Fruit fly (Drosophila melanogaster) whole organism, prepupa: ENCODE results near the gene CG33941.

Experiments
- Blimp-1 ChIP-seq: fragments of 200-800 bp; sonication (Bioruptor generic); optimal IDR thresholded peaks from 3 replicates; lab custom pipeline; 2017; ENCODE audit warnings: missing biosample characterization, missing genetic modification characterization, mild to moderate bottlenecking, moderate library complexity, missing genetic modification reagents
- CG10631 ChIP-seq: fragments of 200-800 bp; sonication (Bioruptor generic); optimal IDR thresholded peaks from 2 replicates; lab custom pipeline; 2016; ENCODE audit warnings: missing biosample characterization, missing genetic modification characterization
- CG10669 ChIP-seq: fragments of 200-800 bp; sonication (Bioruptor generic); optimal IDR thresholded peaks from 3 replicates; lab custom pipeline; 2018; ENCODE audit warnings: missing biosample characterization, mild to moderate bottlenecking, missing genetic modification characterization, moderate library complexity
- CG11294 ChIP-seq: fragments of 200-800 bp; sonication (Bioruptor generic); IDR thresholded peaks from 2 replicates; pipeline ENCODE4 v1.3.6; 2022; ENCODE audit warnings: missing biosample characterization, missing genetic modification characterization
- CG11902 ChIP-seq: fragments of 200-800 bp; sonication (Bioruptor generic); optimal IDR thresholded peaks from 3 replicates; lab custom pipeline; 2016; ENCODE audit warnings: missing biosample characterization, missing genetic modification characterization
- CG15336 ChIP-seq: fragments of 200-800 bp; sonication (Bioruptor generic); IDR thresholded peaks from 2 replicates; pipeline ENCODE4 v1.3.6; 2022; ENCODE audit warnings: missing biosample characterization, missing genetic modification characterization
- CG16779 ChIP-seq: fragments of 200-800 bp; sonication (Bioruptor generic); optimal IDR thresholded peaks from 3 replicates; lab custom pipeline; 2017; ENCODE audit warnings: missing biosample characterization, mild to moderate bottlenecking, missing genetic modification characterization
- CG3032 ChIP-seq: fragments of 200-800 bp; optimal IDR thresholded peaks from 2 replicates; lab custom pipeline; 2019; ENCODE audit warnings: missing biosample characterization, mild to moderate bottlenecking, missing genetic modification characterization, moderate library complexity
- CG31627 ChIP-seq: fragments of 200-800 bp; sonication (Bioruptor generic); optimal IDR thresholded peaks from 3 replicates; lab custom pipeline; 2016; ENCODE audit warnings: missing biosample characterization, missing genetic modification characterization
- CG32006 ChIP-seq: fragments of 200-800 bp; sonication (Bioruptor generic); optimal IDR thresholded peaks from 3 replicates; lab custom pipeline; 2017; ENCODE audit warnings: missing biosample characterization, mild to moderate bottlenecking, missing genetic modification characterization
- CG34406 ChIP-seq: fragments of 200-800 bp; sonication (Bioruptor generic); optimal IDR thresholded peaks from 3 replicates; lab custom pipeline; 2016; ENCODE audit warnings: missing biosample characterization, missing genetic modification characterization
- CG3919 ChIP-seq: fragments of 200-800 bp; sonication (Bioruptor generic); optimal IDR thresholded peaks from 3 replicates; lab custom pipeline; 2016; ENCODE audit warnings: missing biosample characterization, missing genetic modification characterization
- CG4318 ChIP-seq: fragments of 200-800 bp; sonication (Bioruptor generic); optimal IDR thresholded peaks from 3 replicates; lab custom pipeline; 2017; ENCODE audit warnings: missing biosample characterization, mild to moderate bottlenecking, missing genetic modification characterization
- CG6163 ChIP-seq: fragments of 200-800 bp; sonication (Bioruptor generic); IDR thresholded peaks from 3 replicates; pipeline ENCODE4 v1.3.6; 2022; ENCODE audit warnings: missing biosample characterization, missing genetic modification characterization
- CG6276 ChIP-seq: fragments of 200-800 bp; sonication (Bioruptor generic); optimal IDR thresholded peaks from 2 replicates; lab custom pipeline; 2017; ENCODE audit warnings: missing biosample characterization, mild to moderate bottlenecking, missing genetic modification characterization
- CG6792 ChIP-seq: fragments of 200-800 bp; sonication (Bioruptor generic); optimal IDR thresholded peaks from 3 replicates; lab custom pipeline; 2016; ENCODE audit warnings: missing biosample characterization, missing genetic modification characterization
- CG6808 ChIP-seq: fragments of 200-800 bp; sonication (Bioruptor generic); optimal IDR thresholded peaks from 3 replicates; lab custom pipeline; 2017; ENCODE audit warnings: missing biosample characterization, missing genetic modification characterization, mild to moderate bottlenecking, moderate library complexity, missing genetic modification reagents
- CG7368 ChIP-seq: fragments of 200-800 bp; sonication (Bioruptor generic); optimal IDR thresholded peaks from 3 replicates; lab custom pipeline; 2016; ENCODE audit warnings: missing biosample characterization, missing genetic modification characterization
- CG8119 ChIP-seq: fragments of 200-800 bp; sonication (Bioruptor generic); IDR thresholded peaks from 3 replicates; pipeline ENCODE4 v1.3.6; 2022; ENCODE audit warnings: missing biosample characterization, missing genetic modification characterization
- CG8319 ChIP-seq: fragments of 200-800 bp; sonication (Bioruptor generic); optimal IDR thresholded peaks from 3 replicates; lab custom pipeline; 2016; ENCODE audit warnings: missing biosample characterization, missing genetic modification characterization
- CG8632 ChIP-seq: fragments of 200-800 bp; sonication (Bioruptor generic); optimal IDR thresholded peaks from 3 replicates; lab custom pipeline; 2016; ENCODE audit warnings: missing biosample characterization, missing genetic modification characterization
- CG9139 ChIP-seq: fragments of 200-800 bp; sonication (Bioruptor generic); optimal IDR thresholded peaks from 3 replicates; lab custom pipeline; 2017; ENCODE audit warnings: missing biosample characterization, mild to moderate bottlenecking, missing genetic modification characterization
- Eip75B ChIP-seq: fragments of 200-800 bp; sonication (Bioruptor generic); optimal IDR thresholded peaks from 3 replicates; lab custom pipeline; 2016; ENCODE audit warnings: missing biosample characterization, missing genetic modification characterization
- Eip93F ChIP-seq: fragments of 200-800 bp; sonication (Bioruptor generic); optimal IDR thresholded peaks from 2 replicates; lab custom pipeline; 2016; ENCODE audit warnings: missing biosample characterization, mild to moderate bottlenecking, missing genetic modification characterization
- Ets21C ChIP-seq: fragments of 200-800 bp; sonication (Bioruptor generic); optimal IDR thresholded peaks from 3 replicates; lab custom pipeline; 2016; ENCODE audit warnings: missing biosample characterization, missing genetic modification characterization
- Ets96B ChIP-seq: fragments of 200-800 bp; optimal IDR thresholded peaks from 2 replicates; lab custom pipeline; 2019; ENCODE audit warnings: missing biosample characterization, mild to moderate bottlenecking, missing genetic modification characterization, moderate library complexity
- Gug ChIP-seq: fragments of 200-800 bp; sonication (Bioruptor generic); IDR thresholded peaks from 2 replicates; pipeline ENCODE4 v1.3.6; 2022; ENCODE audit warnings: missing biosample characterization, missing genetic modification characterization
- Hr38 ChIP-seq: sonication (Bioruptor generic); optimal IDR thresholded peaks from 2 replicates; lab custom pipeline; 2016; ENCODE audit warnings: missing biosample characterization, missing genetic modification characterization
- Hr39 ChIP-seq: fragments of 200-800 bp; sonication (Bioruptor generic); optimal IDR thresholded peaks from 2 replicates; lab custom pipeline; 2016; ENCODE audit warnings: missing biosample characterization, missing genetic modification characterization
- Hr4 ChIP-seq: fragments of 200-800 bp; sonication (Bioruptor generic); optimal IDR thresholded peaks from 3 replicates; lab custom pipeline; 2016; ENCODE audit warnings: missing biosample characterization, missing genetic modification characterization
- Lpt ChIP-seq: fragments of 200-800 bp; sonication (Bioruptor generic); optimal IDR thresholded peaks from 3 replicates; lab custom pipeline; 2016; ENCODE audit warnings: missing biosample characterization, missing genetic modification characterization
- Met ChIP-seq: fragments of 200-800 bp; sonication (Bioruptor generic); optimal IDR thresholded peaks from 3 replicates; lab custom pipeline; 2016; ENCODE audit warnings: missing biosample characterization, missing genetic modification characterization
- OdsH ChIP-seq: fragments of 200-800 bp; sonication (Bioruptor generic); optimal IDR thresholded peaks from 3 replicates; lab custom pipeline; 2016; ENCODE audit warnings: missing biosample characterization, missing genetic modification characterization
- Smox ChIP-seq: fragments of 200-800 bp; sonication (Bioruptor generic); optimal IDR thresholded peaks from 3 replicates; lab custom pipeline; 2016; ENCODE audit warnings: missing biosample characterization, missing genetic modification characterization
- Sox102F ChIP-seq: fragments of 200-800 bp; sonication (Bioruptor generic); optimal IDR thresholded peaks from 2 replicates; lab custom pipeline; 2016; ENCODE audit warnings: missing biosample characterization, mild to moderate bottlenecking, missing genetic modification characterization
- Sox14 ChIP-seq: fragments of 200-800 bp; sonication (Bioruptor generic); optimal IDR thresholded peaks from 3 replicates; lab custom pipeline; 2016; ENCODE audit warnings: missing biosample characterization, missing genetic modification characterization
- Sox15 ChIP-seq: fragments of 200-800 bp; sonication (Bioruptor generic); optimal IDR thresholded peaks from 3 replicates; lab custom pipeline; 2016; ENCODE audit warnings: missing biosample characterization, missing genetic modification characterization
- dac ChIP-seq: fragments of 200-800 bp; sonication (Bioruptor generic); optimal IDR thresholded peaks from 2 replicates; lab custom pipeline; 2017; ENCODE audit warnings: missing biosample characterization, mild to moderate bottlenecking, missing genetic modification characterization
- dsx ChIP-seq: fragments of 200-800 bp; optimal IDR thresholded peaks from 3 replicates; lab custom pipeline; 2019; ENCODE audit warnings: missing biosample characterization, mild to moderate bottlenecking, missing genetic modification characterization, moderate library complexity; ENCODE audit not compliant: poor library complexity, severe bottlenecking
- eg ChIP-seq: fragments of 200-800 bp; sonication (Bioruptor generic); IDR thresholded peaks from 3 replicates; pipeline ENCODE4 v1.3.6; 2022; ENCODE audit warnings: missing biosample characterization, missing genetic modification characterization
- esn ChIP-seq: fragments of 200-800 bp; sonication (Bioruptor generic); optimal IDR thresholded peaks from 2 replicates; lab custom pipeline; 2016; ENCODE audit warnings: missing biosample characterization, mild to moderate bottlenecking, missing genetic modification characterization, moderate library complexity
- fd59A ChIP-seq: fragments of 200-800 bp; sonication (Bioruptor generic); optimal IDR thresholded peaks from 2 replicates; lab custom pipeline; 2017; ENCODE audit warnings: missing biosample characterization, mild to moderate bottlenecking, missing genetic modification characterization, missing genetic modification reagents
- fd85E ChIP-seq: fragments of 200-800 bp; sonication (Bioruptor generic); optimal IDR thresholded peaks from 3 replicates; lab custom pipeline; 2016; ENCODE audit warnings: missing biosample characterization, missing genetic modification characterization
- net ChIP-seq: fragments of 200-800 bp; sonication (Bioruptor generic); optimal IDR thresholded peaks from 3 replicates; lab custom pipeline; 2016; ENCODE audit warnings: missing biosample characterization, missing genetic modification characterization
- pdm3 ChIP-seq: fragments of 200-800 bp; sonication (Bioruptor generic); optimal IDR thresholded peaks from 3 replicates; lab custom pipeline; 2016; ENCODE audit warnings: missing biosample characterization, missing genetic modification characterization
- salr ChIP-seq, 2 experiments: fragments of 200-800 bp; sonication (Bioruptor generic); optimal IDR thresholded peaks; 3 replicates each; lab custom pipeline; 2016 to 2018; ENCODE audit warnings: missing biosample characterization in 2 of 2, missing genetic modification characterization in 2 of 2, mild to moderate bottlenecking in 1 of 2
- spab ChIP-seq: fragments of 200-800 bp; sonication (Bioruptor generic); optimal IDR thresholded peaks from 2 replicates; lab custom pipeline; 2017; ENCODE audit warnings: missing biosample characterization, mild to moderate bottlenecking, missing genetic modification characterization, missing genetic modification reagents
- ss ChIP-seq, 2 experiments: fragments of 200-800 bp; sonication (Bioruptor generic); optimal IDR thresholded peaks; 2 replicates in 1 of 2; 3 replicates in 1 of 2; lab custom pipeline; 2017 to 2018; ENCODE audit warnings: mild to moderate bottlenecking in 2 of 2, missing biosample characterization in 2 of 2, missing genetic modification characterization in 2 of 2, moderate library complexity in 1 of 2
- svp ChIP-seq: fragments of 200-800 bp; sonication (Bioruptor generic); peaks from one replicate; lab custom pipeline; 2016; ENCODE audit warnings: missing biosample characterization, missing genetic modification characterization
- topi ChIP-seq: fragments of 200-800 bp; sonication (Bioruptor generic); optimal IDR thresholded peaks from 3 replicates; lab custom pipeline; 2016; ENCODE audit warnings: missing biosample characterization, missing genetic modification characterization
- vri ChIP-seq: fragments of 200-800 bp; sonication (Bioruptor generic); optimal IDR thresholded peaks from 3 replicates; lab custom pipeline; 2016; ENCODE audit warnings: missing biosample characterization, mild to moderate bottlenecking, missing genetic modification characterization

CG33941 gene

dm6 chr4:424630-425327 lies 42.5 kb upstream of the CG33941 start:
- TF ChIP-seq CG11294 (no peak), Ets21C (GFP tag; lab: Kevin White, UChicago) (peak; percentile 80), dsx (GFP tag; lab: Kevin White, UChicago) (no peak), CG6163 (GFP tag; lab: Robert Waterston, UW) (no peak), fd59A (GFP tag; lab: Kevin White, UChicago) (peak; percentile 29), Ets96B (tag; lab: Kevin White, UChicago) (peak; percentile 59), CG6792 (GFP tag; lab: Kevin White, UChicago) (peak; percentile 72), CG8319 (GFP tag; lab: Kevin White, UChicago) (peak; percentile 77), Hr39 (GFP tag; lab: Kevin White, UChicago) (peak; percentile 89), CG6276 (no peak), Hr38 (GFP tag; lab: Kevin White, UChicago) (no peak), eg (GFP tag; lab: Robert Waterston, UW) (no peak), CG8632 (GFP tag; lab: Kevin White, UChicago) (peak; percentile 12), CG34406 (GFP tag; lab: Kevin White, UChicago) (peak; percentile 61), CG6808 (GFP tag; lab: Kevin White, UChicago) (peak; percentile 57), svp (no peak), topi (peak; percentile 86), CG11902 (GFP tag; lab: Kevin White, UChicago) (peak; percentile 75), CG32006 (GFP tag; lab: Kevin White, UChicago) (no peak), CG7368 (GFP tag; lab: Kevin White, UChicago) (peak; percentile 70), dac (GFP tag; lab: Kevin White, UChicago) (peak; percentile 85), CG31627 (peak; percentile 91), spab (GFP tag; lab: Kevin White, UChicago) (no peak), CG10669 (GFP tag; lab: Kevin White, UChicago) (peak; percentile 47), Smox (GFP tag; lab: Kevin White, UChicago) (peak; percentile 65), Lpt (GFP tag; lab: Kevin White, UChicago) (peak; percentile 38), Eip93F (no peak), CG10631 (GFP tag; lab: Kevin White, UChicago) (peak; percentile 54), net (GFP tag; lab: Kevin White, UChicago) (peak; percentile 56), CG4318 (GFP tag; lab: Kevin White, UChicago) (peak; percentile 21), CG8119 (GFP tag; lab: Robert Waterston, UW) (no peak), pdm3 (GFP tag; lab: Kevin White, UChicago) (peak; percentile 90), Met (GFP tag; lab: Kevin White, UChicago) (peak; percentile 88), CG3919 (GFP tag; lab: Kevin White, UChicago) (peak; percentile 92), Blimp-1 (GFP tag; lab: Kevin White, UChicago) (peak; percentile 11), CG3032 (peak; percentile 70), ss (GFP tag; optimal IDR thresholded peaks at IDR 0.05; lab: Kevin White, UChicago) (no peak), fd85E (GFP tag; lab: Kevin White, UChicago) (no peak), Gug (GFP tag; lab: Robert Waterston, UW) (no peak), Sox102F (GFP tag; lab: Kevin White, UChicago) (peak; percentile 79), Hr4 (GFP tag; lab: Kevin White, UChicago) (peak; percentile 87), Sox15 (GFP tag; lab: Kevin White, UChicago) (peak; percentile 50), Eip75B (GFP tag; lab: Kevin White, UChicago) (peak; percentile 78), Sox14 (GFP tag; lab: Kevin White, UChicago) (peak; percentile 79), salr (GFP tag; optimal IDR thresholded peaks at IDR 0.05; lab: Kevin White, UChicago) (peak in 1 of 2 experiments; percentile 44), esn (GFP tag; lab: Kevin White, UChicago) (peak; percentile 88), CG15336 (no peak), CG16779 (no peak), vri (GFP tag; lab: Kevin White, UChicago) (no peak), CG9139 (GFP tag; lab: Kevin White, UChicago) (no peak), OdsH (peak; percentile 86)
